Worm (Caenorhabditis elegans) whole organism, young adult: ENCODE data around the gene K05F1.14.

ENCODE experiments used
- F52B5.7 ChIP-seq: sonication (generic microtip); optimal IDR thresholded peaks from 2 replicates; lab custom pipeline; 2016; ENCODE audit warnings: mild to moderate bottlenecking, missing genetic modification characterization, missing compliant biosample characterization
- T26A5.8 ChIP-seq: sonication (generic microtip); optimal IDR thresholded peaks from 2 replicates; lab custom pipeline; 2016; ENCODE audit warnings: missing genetic modification characterization, missing compliant biosample characterization
- Y53G8AR.9 ChIP-seq: fragments of 200-800 bp; sonication (Bioruptor generic); conservative IDR thresholded peaks from 2 replicates; pipeline ENCODE4 v1.3.6; 2022; ENCODE audit warnings: missing genetic modification reagents, missing genetic modification characterization, missing compliant biosample characterization
- aptf-2 ChIP-seq: fragments of 200-800 bp; sonication (Bioruptor generic); conservative IDR thresholded peaks from 2 replicates; pipeline ENCODE4 v1.3.6; 2022; ENCODE audit warnings: missing genetic modification reagents, missing genetic modification characterization, missing compliant biosample characterization
- ceh-79 ChIP-seq: sonication (generic microtip); optimal IDR thresholded peaks from 2 replicates; lab custom pipeline; 2017; ENCODE audit warnings: mild to moderate bottlenecking, missing genetic modification characterization, missing compliant biosample characterization
- madf-6 ChIP-seq: fragments of 200-800 bp; sonication (Bioruptor generic); IDR thresholded peaks from 2 replicates; pipeline ENCODE4 v1.3.6; 2022; ENCODE audit warnings: missing genetic modification reagents, missing genetic modification characterization, missing compliant biosample characterization
- snpc-4 ChIP-seq, 5 experiments: fragments of 150-350 bp in 1 of 5; sonication (generic microtip) in 4 of 5; optimal IDR thresholded peaks; 2 replicates each; lab custom pipeline; 2014 to 2018; ENCODE audit warnings: missing genetic modification characterization in 5 of 5, missing biosample characterization in 3 of 5, antibody characterized with exemption in 2 of 5, mild to moderate bottlenecking in 2 of 5, missing compliant biosample characterization in 2 of 5, missing genotype in 2 of 5, moderate library complexity in 2 of 5, missing genetic modification reagents in 1 of 5
- unc-62 ChIP-seq: fragments of 150-350 bp; optimal IDR thresholded peaks from 2 replicates; lab custom pipeline; 2014; ENCODE audit warnings: missing biosample characterization, missing genetic modification reagents, missing genetic modification characterization

DNA sequence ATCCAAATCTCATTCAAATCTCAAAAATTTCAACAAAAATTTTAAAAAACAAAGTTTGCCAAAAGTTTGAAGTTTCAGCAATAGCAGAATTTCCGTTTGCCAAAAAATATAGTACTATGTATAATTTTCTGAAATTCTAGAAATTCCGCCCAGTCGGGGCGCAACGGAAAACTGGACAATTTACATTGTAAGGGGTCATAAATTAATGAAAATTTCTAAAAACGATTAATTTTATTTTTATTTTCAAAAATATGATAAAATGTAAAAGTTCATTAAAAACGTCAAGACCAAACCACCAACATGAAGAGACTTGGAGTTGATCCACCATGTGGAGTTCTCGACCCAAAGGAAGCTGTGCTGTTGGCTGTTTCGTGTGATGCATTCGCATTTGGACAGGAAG is 25.9 kb upstream of the K05F1.14 start, which contains the start of gene ZK1248.4:
- TF ChIP-seq F52B5.7 (tag; lab: Kevin White, UChicago) (no peak), Y53G8AR.9 (GFP tag; lab: Robert Waterston, UW) (no peak), T26A5.8 (tag; lab: Kevin White, UChicago) (no peak), ceh-79 (tag; lab: Kevin White, UChicago) (no peak), aptf-2 (GFP tag; lab: Robert Waterston, UW) (no peak), unc-62 (GFP tag; lab: Kevin White, UChicago) (no peak), snpc-4 (GFP tag; optimal IDR thresholded peaks at IDR 0.05; lab: Kevin White, UChicago) (no peak), snpc-4 (tag; optimal IDR thresholded peaks at IDR 0.05; lab: Kevin White, UChicago) (no peak), madf-6 (GFP tag; lab: Robert Waterston, UW) (no peak)
